Worm (Caenorhabditis elegans) whole organism, L2 larva: ENCODE data around the gene dyf-11.

Experiments used
- ama-1 ChIP-seq: fragments of 150-350 bp; optimal IDR thresholded peaks from 2 replicates; lab custom pipeline; 2018; ENCODE audit warnings: inconsistent platforms
- elt-3 ChIP-seq: sonication (generic microtip); optimal IDR thresholded peaks from 2 replicates; lab custom pipeline; 2017; ENCODE audit warnings: missing biosample characterization, missing genetic modification characterization
- lin-39 ChIP-seq: fragments of 150-350 bp; optimal IDR thresholded peaks from 2 replicates; lab custom pipeline; 2014; ENCODE audit warnings: missing biosample characterization, missing genetic modification reagents, missing genetic modification characterization
- nhr-25 ChIP-seq: fragments of 150-350 bp; sonication (generic microtip); optimal IDR thresholded peaks from 3 replicates; lab custom pipeline; 2014; ENCODE audit warnings: missing biosample characterization, missing genetic modification characterization
- snpc-4 ChIP-seq: fragments of 150-350 bp; optimal IDR thresholded peaks from 2 replicates; lab custom pipeline; 2014; ENCODE audit warnings: missing biosample characterization, missing genetic modification characterization
- unc-55 ChIP-seq: fragments of 150-350 bp; sonication (generic microtip); optimal IDR thresholded peaks from 3 replicates; lab custom pipeline; 2014; ENCODE audit warnings: missing biosample characterization, missing genetic modification reagents, missing genetic modification characterization
- ztf-4 ChIP-seq: fragments of 150-350 bp; optimal IDR thresholded peaks from 2 replicates; lab custom pipeline; 2014; ENCODE audit warnings: missing biosample characterization, missing genetic modification characterization

ce11 chrX:748319-748718, 15.2 kb upstream of the dyf-11 start:
- TF ChIP-seq unc-55, result no peak
- TF ChIP-seq elt-3 (tag; lab: Kevin White, UChicago), result no peak
- no peak for TF ChIP-seq snpc-4 (tag; lab: Kevin White, UChicago)
- TF ChIP-seq lin-39 (tag; lab: Kevin White, UChicago), result no peak
- no peak for TF ChIP-seq ama-1 (lab: Kevin White, UChicago)
- TF ChIP-seq ztf-4 (tag; lab: Kevin White, UChicago), result no peak
- TF ChIP-seq nhr-25 (tag; lab: Kevin White, UChicago), result no peak
